Worm (Caenorhabditis elegans): ENCODE data around the gene math-22.

- TF ChIP-seq ama-1 (optimal IDR thresholded peaks at IDR 0.05) (no peak), B0310.2 (tag; optimal IDR thresholded peaks at IDR 0.05) (no peak), sea-1 (GFP tag; conservative IDR thresholded peaks at IDR 0.05) (no peak), flt-1 (GFP tag; IDR thresholded peaks at IDR 0.05) (no peak), tra-4 (tag; optimal IDR thresholded peaks at IDR 0.05) (no peak), tbx-37 (GFP tag; conservative IDR thresholded peaks at IDR 0.05) (no peak)
These were observed 39.9 kb downstream of the math-22 start, which contains the start of gene ZK250.14 for ce11 chrII:1945093-1945492.
